Worm (Caenorhabditis elegans) whole organism, L3 larva: Measurements from ENCODE around the gene R10E9.3.

ENCODE experiments used
- R02D3.7 ChIP-seq: fragments of 150-350 bp; optimal IDR thresholded peaks from 2 replicates; lab custom pipeline; 2014; ENCODE audit warnings: missing biosample characterization, missing genetic modification characterization
- ZK546.5 ChIP-seq: sonication (generic microtip); optimal IDR thresholded peaks from 2 replicates; lab custom pipeline; 2017; ENCODE audit warnings: missing biosample characterization, missing genetic modification characterization
- aly-2 ChIP-seq: fragments of 150-350 bp; optimal IDR thresholded peaks from 2 replicates; lab custom pipeline; 2014; ENCODE audit warnings: missing biosample characterization, missing genetic modification characterization
- ama-1 ChIP-seq: fragments of 150-350 bp; optimal IDR thresholded peaks from 2 replicates; lab custom pipeline; 2018
- ceh-16 ChIP-seq: sonication (generic microtip); optimal IDR thresholded peaks from 2 replicates; lab custom pipeline; 2017; ENCODE audit warnings: missing biosample characterization, missing genetic modification characterization
- ceh-28 ChIP-seq: fragments of 150-350 bp; optimal IDR thresholded peaks from 2 replicates; lab custom pipeline; 2014; ENCODE audit warnings: missing biosample characterization, missing genetic modification reagents, missing genetic modification characterization
- ceh-82 ChIP-seq: fragments of 150-350 bp; optimal IDR thresholded peaks from 2 replicates; lab custom pipeline; 2014; ENCODE audit warnings: missing biosample characterization, missing genetic modification characterization
- ceh-9 ChIP-seq: sonication (generic microtip); optimal IDR thresholded peaks from 2 replicates; lab custom pipeline; 2018; ENCODE audit warnings: missing biosample characterization, missing genetic modification characterization
- daf-12 ChIP-seq: fragments of 150-350 bp; optimal IDR thresholded peaks from 2 replicates; lab custom pipeline; 2014; ENCODE audit warnings: missing biosample characterization, missing genetic modification reagents, missing genetic modification characterization
- egl-27 ChIP-seq: sonication (generic microtip); optimal IDR thresholded peaks from 4 replicates; lab custom pipeline; 2017; ENCODE audit warnings: missing biosample characterization, missing genetic modification reagents, missing genetic modification characterization
- egl-5 ChIP-seq: fragments of 150-350 bp; optimal IDR thresholded peaks from 2 replicates; lab custom pipeline; 2017; ENCODE audit warnings: missing biosample characterization, missing genetic modification reagents, missing genetic modification characterization, inconsistent platforms
- elt-1 ChIP-seq: fragments of 150-350 bp; optimal IDR thresholded peaks from 2 replicates; lab custom pipeline; 2014; ENCODE audit warnings: missing biosample characterization, missing genetic modification characterization
- elt-2 ChIP-seq: sonication (generic microtip); optimal IDR thresholded peaks from 2 replicates; lab custom pipeline; 2016; ENCODE audit warnings: missing genetic modification reagents, mild to moderate bottlenecking, missing genetic modification characterization, missing compliant biosample characterization
- elt-3 ChIP-seq, 3 experiments: fragments of 150-350 bp in 1 of 3; sonication (generic microtip) in 2 of 3; optimal IDR thresholded peaks; 2 replicates in 2 of 3; 4 replicates in 1 of 3; lab custom pipeline; 2014 to 2017; ENCODE audit warnings: missing biosample characterization in 3 of 3, missing genetic modification characterization in 3 of 3
- eor-1 ChIP-seq, 2 experiments: fragments of 150-350 bp; optimal IDR thresholded peaks; 2 replicates each; lab custom pipeline; 2014 to 2018; ENCODE audit warnings: missing biosample characterization in 2 of 2, missing genetic modification characterization in 2 of 2
- fkh-10 ChIP-seq: sonication (generic microtip); optimal IDR thresholded peaks from 2 replicates; lab custom pipeline; 2017; ENCODE audit warnings: missing biosample characterization, missing genetic modification reagents, missing genetic modification characterization
- fkh-2 ChIP-seq: fragments of 150-350 bp; optimal IDR thresholded peaks from 2 replicates; lab custom pipeline; 2014; ENCODE audit warnings: missing biosample characterization, missing genetic modification reagents, missing genetic modification characterization
- fos-1 ChIP-seq: fragments of 150-350 bp; optimal IDR thresholded peaks from 2 replicates; lab custom pipeline; 2014; ENCODE audit warnings: missing biosample characterization, missing genetic modification characterization
- hmg-11 ChIP-seq: sonication (generic microtip); optimal IDR thresholded peaks from 2 replicates; lab custom pipeline; 2016; ENCODE audit warnings: missing genetic modification characterization, missing compliant biosample characterization
- jun-1 ChIP-seq: fragments of 150-350 bp; optimal IDR thresholded peaks from 2 replicates; lab custom pipeline; 2014; ENCODE audit warnings: missing biosample characterization, missing genetic modification reagents, missing genetic modification characterization
- lin-15B ChIP-seq: fragments of 150-350 bp; optimal IDR thresholded peaks from 2 replicates; lab custom pipeline; 2014; ENCODE audit warnings: missing biosample characterization, missing genetic modification characterization
- lin-39 ChIP-seq: fragments of 150-350 bp; optimal IDR thresholded peaks from 2 replicates; lab custom pipeline; 2018; ENCODE audit warnings: missing biosample characterization, missing genetic modification reagents, missing genetic modification characterization
- lsy-12 ChIP-seq: sonication (generic microtip); optimal IDR thresholded peaks from 2 replicates; lab custom pipeline; 2016; ENCODE audit warnings: mild to moderate bottlenecking, missing genetic modification characterization, missing compliant biosample characterization
- mdl-1 ChIP-seq: fragments of 150-350 bp; optimal IDR thresholded peaks from 2 replicates; lab custom pipeline; 2014; ENCODE audit warnings: missing biosample characterization, missing genetic modification characterization
- mml-1 ChIP-seq: fragments of 150-350 bp; sonication (generic microtip); optimal IDR thresholded peaks from 3 replicates; lab custom pipeline; 2014; ENCODE audit warnings: missing biosample characterization, missing genetic modification characterization
- nfya-1 ChIP-seq: sonication (generic microtip); optimal IDR thresholded peaks from 2 replicates; lab custom pipeline; 2017; ENCODE audit warnings: missing genetic modification characterization, mild to moderate bottlenecking, missing compliant biosample characterization, antibody characterized with exemption, moderate library complexity; ENCODE audit not compliant: insufficient read depth
- nhr-11 ChIP-seq: fragments of 150-350 bp; optimal IDR thresholded peaks from 2 replicates; lab custom pipeline; 2014; ENCODE audit warnings: missing biosample characterization, missing genetic modification characterization
- nhr-12 ChIP-seq: fragments of 150-350 bp; optimal IDR thresholded peaks from 2 replicates; lab custom pipeline; 2014; ENCODE audit warnings: missing biosample characterization, missing genetic modification characterization
- nhr-23 ChIP-seq: fragments of 150-350 bp; optimal IDR thresholded peaks from 2 replicates; lab custom pipeline; 2014; ENCODE audit warnings: missing biosample characterization, missing genetic modification reagents, missing genetic modification characterization
- nhr-237 ChIP-seq: fragments of 150-350 bp; optimal IDR thresholded peaks from 2 replicates; lab custom pipeline; 2014; ENCODE audit warnings: missing biosample characterization, missing genetic modification characterization
- nhr-25 ChIP-seq: sonication (generic microtip); optimal IDR thresholded peaks from 2 replicates; lab custom pipeline; 2017; ENCODE audit warnings: missing biosample characterization, missing genetic modification characterization
- nhr-28 ChIP-seq: fragments of 150-350 bp; optimal IDR thresholded peaks from 2 replicates; lab custom pipeline; 2014; ENCODE audit warnings: missing biosample characterization, missing genetic modification characterization
- nhr-43 ChIP-seq: sonication (generic microtip); optimal IDR thresholded peaks from 2 replicates; lab custom pipeline; 2016; ENCODE audit warnings: mild to moderate bottlenecking, missing genetic modification characterization, missing compliant biosample characterization; ENCODE audit not compliant: poor library complexity, severe bottlenecking
- nhr-67 ChIP-seq: fragments of 150-350 bp; optimal IDR thresholded peaks from 2 replicates; lab custom pipeline; 2014; ENCODE audit warnings: missing biosample characterization, missing genetic modification characterization
- nhr-76 ChIP-seq: fragments of 150-350 bp; sonication (generic microtip); optimal IDR thresholded peaks from 5 replicates; lab custom pipeline; 2014; ENCODE audit warnings: missing biosample characterization, missing genetic modification characterization
- nhr-77 ChIP-seq: fragments of 150-350 bp; optimal IDR thresholded peaks from 2 replicates; lab custom pipeline; 2014; ENCODE audit warnings: missing biosample characterization, missing genetic modification characterization
- pha-4 ChIP-seq: fragments of 150-350 bp; optimal IDR thresholded peaks from 2 replicates; lab custom pipeline; 2014; ENCODE audit warnings: missing biosample characterization, missing genetic modification reagents, missing genetic modification characterization
- pqm-1 ChIP-seq: fragments of 150-350 bp; optimal IDR thresholded peaks from 2 replicates; lab custom pipeline; 2017; ENCODE audit warnings: missing biosample characterization, missing genetic modification characterization, inconsistent platforms
- sea-2 ChIP-seq: fragments of 150-350 bp; sonication (generic microtip); optimal IDR thresholded peaks from 4 replicates; lab custom pipeline; 2014; ENCODE audit warnings: missing biosample characterization, missing genetic modification reagents, missing genetic modification characterization
- skn-1 ChIP-seq: fragments of 150-350 bp; optimal IDR thresholded peaks from 2 replicates; lab custom pipeline; 2014; ENCODE audit warnings: missing biosample characterization, missing genetic modification characterization
- snpc-4 ChIP-seq: fragments of 150-350 bp; optimal IDR thresholded peaks from 2 replicates; lab custom pipeline; 2014; ENCODE audit warnings: missing biosample characterization, missing genetic modification characterization
- tbx-2 ChIP-seq: sonication (generic microtip); optimal IDR thresholded peaks from 2 replicates; lab custom pipeline; 2016; ENCODE audit warnings: mild to moderate bottlenecking, missing genetic modification characterization, missing compliant biosample characterization
- unc-62 ChIP-seq: fragments of 150-350 bp; sonication (generic microtip); optimal IDR thresholded peaks from 4 replicates; lab custom pipeline; 2014; ENCODE audit warnings: missing biosample characterization, missing genetic modification reagents, missing genetic modification characterization
- zag-1 ChIP-seq: fragments of 150-350 bp; optimal IDR thresholded peaks from 2 replicates; lab custom pipeline; 2014; ENCODE audit warnings: missing biosample characterization, missing genetic modification characterization
- ztf-11 ChIP-seq: fragments of 150-350 bp; optimal IDR thresholded peaks from 2 replicates; lab custom pipeline; 2014; ENCODE audit warnings: missing biosample characterization, missing genetic modification characterization
- ztf-4 ChIP-seq: fragments of 150-350 bp; optimal IDR thresholded peaks from 2 replicates; lab custom pipeline; 2014; ENCODE audit warnings: missing biosample characterization, missing genetic modification characterization

Gene R10E9.3

DNA sequence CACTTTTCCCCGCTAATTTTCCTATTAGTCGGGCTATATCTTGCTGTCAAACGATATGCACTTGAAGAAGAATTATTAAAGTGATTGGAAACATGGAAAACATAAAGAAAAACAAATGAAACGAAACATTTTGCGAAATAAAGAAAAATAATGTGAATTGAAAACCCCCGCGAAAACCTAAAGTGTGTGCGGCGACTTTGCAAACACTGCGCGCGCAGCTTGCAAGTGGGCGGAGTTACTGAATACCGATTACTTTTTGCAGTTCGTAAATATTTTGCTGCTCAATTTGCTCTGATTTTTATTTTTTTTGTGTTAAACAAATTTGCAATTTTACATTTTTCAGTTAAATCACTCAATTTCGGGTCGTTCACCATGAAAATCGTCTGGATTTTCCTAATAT, 43.4 kb upstream of the R10E9.3 start, which contains the start of gene ccdc-47 (continued):
- TF ChIP-seq nhr-237 (tag; lab: Kevin White, UChicago) (no peak), egl-5 (tag; lab: Kevin White, UChicago) (no peak), lin-39 (peak; percentile 61), elt-3 (tag; optimal IDR thresholded peaks at IDR 0.05; lab: Kevin White, UChicago) (no peak), nhr-43 (peak; percentile 50), lin-15B (tag; lab: Kevin White, UChicago) (peak; percentile 30), unc-62 (GFP tag; lab: Kevin White, UChicago) (no peak), zag-1 (tag; lab: Kevin White, UChicago) (no peak)

ce11 chrIII:3918569-3918968, 41.5 kb upstream of the R10E9.3 start, which contains the start of gene ZK1058.3:
ZK1058.3 (plus strand) TSS chrIII:3918869.
- no peak for TF ChIP-seq nhr-237 (tag; lab: Kevin White, UChicago)
- no peak for TF ChIP-seq lin-15B (tag; lab: Kevin White, UChicago)
- no peak for TF ChIP-seq eor-1 (tag; optimal IDR thresholded peaks at IDR 0.05; lab: Kevin White, UChicago)
- TF ChIP-seq hmg-11 (tag; lab: Kevin White, UChicago): no peak
- no peak for TF ChIP-seq ceh-9
- no peak for TF ChIP-seq aly-2
- TF ChIP-seq snpc-4 (tag; lab: Kevin White, UChicago): no peak
- no peak for TF ChIP-seq nhr-43
- no peak for TF ChIP-seq nhr-25 (tag; lab: Kevin White, UChicago)
- TF ChIP-seq skn-1 (tag; lab: Kevin White, UChicago): no peak
- TF ChIP-seq ceh-82 (tag; lab: Kevin White, UChicago): no peak
- TF ChIP-seq nhr-12 (tag; lab: Kevin White, UChicago): no peak
- no peak for TF ChIP-seq nhr-67 (tag; lab: Kevin White, UChicago)
- TF ChIP-seq ama-1 (lab: Kevin White, UChicago): no peak
- TF ChIP-seq mml-1: no peak
- no peak for TF ChIP-seq ceh-28 (tag; lab: Kevin White, UChicago)
- TF ChIP-seq fkh-10 (GFP tag; lab: Kevin White, UChicago): no peak
- TF ChIP-seq ZK546.5: no peak
- TF ChIP-seq nhr-76 (tag; lab: Kevin White, UChicago): no peak

- TF ChIP-seq lin-39: no peak
- TF ChIP-seq daf-12 (tag; lab: Kevin White, UChicago): no peak
- no peak for TF ChIP-seq nhr-12 (tag; lab: Kevin White, UChicago)
- TF ChIP-seq nhr-237 (tag; lab: Kevin White, UChicago): no peak
- no peak for TF ChIP-seq mml-1
- TF ChIP-seq ceh-82 (tag; lab: Kevin White, UChicago): no peak
- no peak for TF ChIP-seq nhr-23
- no peak for TF ChIP-seq hmg-11 (tag; lab: Kevin White, UChicago)
- TF ChIP-seq R02D3.7 (tag; lab: Kevin White, UChicago): no peak
- no peak for TF ChIP-seq egl-27 (tag; lab: Kevin White, UChicago)
- peak; percentile 17 for TF ChIP-seq elt-2 (tag; lab: Kevin White, UChicago)
- no peak for TF ChIP-seq aly-2
- TF ChIP-seq snpc-4 (tag; lab: Kevin White, UChicago): no peak
- no peak for TF ChIP-seq nhr-11
- TF ChIP-seq mdl-1 (tag; lab: Kevin White, UChicago): no peak
- TF ChIP-seq lsy-12 (tag; lab: Kevin White, UChicago): no peak
- peak; percentile 13 for TF ChIP-seq nhr-25 (tag; lab: Kevin White, UChicago)
- TF ChIP-seq elt-3 (tag; optimal IDR thresholded peaks at IDR 0.05; lab: Kevin White, UChicago): no peak
- TF ChIP-seq skn-1 (tag; lab: Kevin White, UChicago): peak; percentile 6
- TF ChIP-seq nhr-77 (tag; lab: Kevin White, UChicago): no peak
- TF ChIP-seq nfya-1 (tag; lab: Kevin White, UChicago): peak; percentile 7
- TF ChIP-seq ztf-11 (tag; lab: Kevin White, UChicago): no peak
- no peak for TF ChIP-seq ama-1 (lab: Kevin White, UChicago)
- TF ChIP-seq ceh-28 (tag; lab: Kevin White, UChicago): no peak
- TF ChIP-seq lin-15B (tag; lab: Kevin White, UChicago): peak; percentile 11
- TF ChIP-seq nhr-43: peak; percentile 51
- TF ChIP-seq ceh-9: no peak
- TF ChIP-seq elt-1 (tag; lab: Kevin White, UChicago): no peak
- TF ChIP-seq jun-1 (tag; lab: Kevin White, UChicago): no peak
- peak; percentile 40 for TF ChIP-seq pqm-1 (tag; lab: Kevin White, UChicago)
- no peak for TF ChIP-seq ceh-16 (tag; lab: Kevin White, UChicago)
- no peak for TF ChIP-seq unc-62 (GFP tag; lab: Kevin White, UChicago)
- TF ChIP-seq tbx-2 (tag; lab: Kevin White, UChicago): no peak
- no peak for TF ChIP-seq ztf-4 (tag; lab: Kevin White, UChicago)
- no peak for TF ChIP-seq fos-1 (tag; lab: Kevin White, UChicago)
- peak; percentile 26 for TF ChIP-seq pha-4 (tag; lab: Kevin White, UChicago)
- no peak for TF ChIP-seq fkh-2
- no peak for TF ChIP-seq zag-1 (tag; lab: Kevin White, UChicago)
- TF ChIP-seq nhr-28: no peak
- TF ChIP-seq sea-2 (GFP tag; lab: Kevin White, UChicago): no peak
- no peak for TF ChIP-seq egl-5 (tag; lab: Kevin White, UChicago)
- TF ChIP-seq ZK546.5: no peak
- TF ChIP-seq fkh-10 (GFP tag; lab: Kevin White, UChicago): no peak
Observed at ce11 chrIII:3921646-3922328, 38.2 kb upstream of the R10E9.3 start, which contains the start of the genes metl-6 and nit-1. metl-6 (minus strand) TSS chrIII:3921711. nit-1 (plus strand) TSS chrIII:3922207.
